Fruit fly (Drosophila melanogaster) whole organism, prepupa: ENCODE data around the gene Uck.

Experiments
- CG6276 ChIP-seq: fragments of 200-800 bp; sonication (Bioruptor generic); optimal IDR thresholded peaks from 2 replicates; lab custom pipeline; 2017; ENCODE audit warnings: missing biosample characterization, mild to moderate bottlenecking, missing genetic modification characterization
- CG7368 ChIP-seq: fragments of 200-800 bp; sonication (Bioruptor generic); optimal IDR thresholded peaks from 3 replicates; lab custom pipeline; 2016; ENCODE audit warnings: missing biosample characterization, missing genetic modification characterization
- Lpt ChIP-seq: fragments of 200-800 bp; sonication (Bioruptor generic); optimal IDR thresholded peaks from 3 replicates; lab custom pipeline; 2016; ENCODE audit warnings: missing biosample characterization, missing genetic modification characterization
- Met ChIP-seq: fragments of 200-800 bp; sonication (Bioruptor generic); optimal IDR thresholded peaks from 3 replicates; lab custom pipeline; 2016; ENCODE audit warnings: missing biosample characterization, missing genetic modification characterization
- spab ChIP-seq: fragments of 200-800 bp; sonication (Bioruptor generic); optimal IDR thresholded peaks from 2 replicates; lab custom pipeline; 2017; ENCODE audit warnings: missing biosample characterization, mild to moderate bottlenecking, missing genetic modification characterization, missing genetic modification reagents

DNA sequence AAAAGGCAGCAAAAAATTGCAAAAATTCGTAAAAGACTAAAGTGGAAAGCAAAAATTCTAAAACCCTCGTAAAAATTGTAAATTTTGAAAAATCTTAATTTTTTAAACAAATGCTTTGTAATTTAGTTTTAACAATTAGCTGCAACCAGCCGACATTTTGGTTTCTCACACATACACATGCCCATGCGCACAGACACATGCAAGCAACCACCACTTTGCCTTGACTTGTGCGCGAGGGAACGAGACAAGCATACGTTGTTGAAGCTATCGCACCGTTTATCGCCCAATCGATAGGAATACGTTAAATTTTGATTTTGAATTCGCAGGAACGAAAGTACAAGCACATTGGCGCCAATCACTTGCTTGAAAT lies 30.4 kb downstream of the Uck start:
- TF ChIP-seq spab (GFP tag; lab: Kevin White, UChicago) (no peak), CG6276 (GFP tag; lab: Kevin White, UChicago) (no peak), Lpt (GFP tag; lab: Kevin White, UChicago) (no peak), Met (GFP tag; lab: Kevin White, UChicago) (no peak), CG7368 (no peak)
